Worm (Caenorhabditis elegans): ENCODE data around the gene srh-283.

DNA sequence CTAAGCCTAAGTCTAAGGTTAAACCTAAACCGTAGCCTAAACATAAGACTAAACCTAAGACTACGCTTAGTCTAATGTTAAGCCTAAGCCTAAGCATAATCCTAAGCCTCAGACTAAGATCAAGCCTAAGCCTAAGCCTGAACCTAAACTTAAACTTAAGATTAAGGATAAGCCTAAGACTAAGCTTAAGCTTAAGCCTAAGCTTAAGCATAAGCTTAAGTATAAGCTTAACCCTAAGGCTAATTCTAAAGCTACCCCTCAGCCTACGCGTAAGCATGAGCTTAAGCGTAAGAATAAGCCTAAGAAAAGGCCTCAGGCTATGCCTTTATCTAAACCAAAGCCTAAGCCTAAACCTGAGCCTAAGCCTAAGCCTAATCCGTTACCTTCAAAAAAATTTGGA, 36.8 kb upstream of the srh-283 start:
- TF ChIP-seq him-1 (tag; optimal IDR thresholded peaks at IDR 0.05) (no peak), dao-5 (tag; optimal IDR thresholded peaks at IDR 0.05) (no peak), W03F9.2 (tag; optimal IDR thresholded peaks at IDR 0.05) (no peak)

Data from whole organism, L4/young adult.